Fruit fly (Drosophila melanogaster): Measurements from ENCODE around the gene CG32633.

CG32633 gene

dm6 chrX:13602071-13602858 lies 40.8 kb downstream of the CG32633 start, which contains the start of gene up:
Gene up, minus strand, starts transcription at chrX:13602578.
- TF ChIP-seq jim (GFP tag; optimal IDR thresholded peaks at IDR 0.05) = no peak
- TF ChIP-seq Jra (GFP tag; optimal IDR thresholded peaks at IDR 0.05) = no peak
- TF ChIP-seq Myc (optimal IDR thresholded peaks at IDR 0.05) = no peak
- no peak for TF ChIP-seq Hr83 (GFP tag; optimal IDR thresholded peaks at IDR 0.05; ENCODE audit: poor library complexity, severe bottlenecking)
- no peak for TF ChIP-seq Dif (GFP tag; optimal IDR thresholded peaks at IDR 0.05; ENCODE audit: partially characterized antibody)
- no peak for TF ChIP-seq Vsx2 (GFP tag; optimal IDR thresholded peaks at IDR 0.05; ENCODE audit: partially characterized antibody)
- TF ChIP-seq woc (GFP tag; optimal IDR thresholded peaks at IDR 0.05) = no peak
- no peak for TF ChIP-seq Mio (GFP tag; optimal IDR thresholded peaks at IDR 0.05)
- no peak for TF ChIP-seq tai (GFP tag; optimal IDR thresholded peaks at IDR 0.05)
- no peak for TF ChIP-seq sv (GFP tag; optimal IDR thresholded peaks at IDR 0.05)
- no peak for TF ChIP-seq dl (GFP tag; optimal IDR thresholded peaks at IDR 0.05; ENCODE audit: insufficient read depth in 1 of 2, partially characterized antibody in 2 of 2)
- no peak for TF ChIP-seq Abd-B (GFP tag; optimal IDR thresholded peaks at IDR 0.05)
- no peak for TF ChIP-seq HLH106 (tag; optimal IDR thresholded peaks at IDR 0.05)

dm6 chrX:13604499-13604898 lies 43.0 kb downstream of the CG32633 start:
- TF ChIP-seq Hr83 (GFP tag; optimal IDR thresholded peaks at IDR 0.05; ENCODE audit: poor library complexity, severe bottlenecking) (no peak), fru (GFP tag; optimal IDR thresholded peaks at IDR 0.05) (no peak), h (GFP tag; optimal IDR thresholded peaks at IDR 0.05) (no peak), dsf (GFP tag; optimal IDR thresholded peaks at IDR 0.05; ENCODE audit: borderline replicate concordance) (no peak), usp (GFP tag; optimal IDR thresholded peaks at IDR 0.05) (no peak), sage (GFP tag; optimal IDR thresholded peaks at IDR 0.05) (no peak), br (GFP tag; optimal IDR thresholded peaks at IDR 0.05) (no peak), dl (GFP tag; optimal IDR thresholded peaks at IDR 0.05; ENCODE audit: insufficient read depth in 1 of 2, partially characterized antibody in 2 of 2) (no peak), woc (GFP tag; optimal IDR thresholded peaks at IDR 0.05) (no peak), Sp1 (GFP tag; optimal IDR thresholded peaks at IDR 0.05) (no peak)

dm6 chrX:13605381-13605780 lies 43.9 kb downstream of the CG32633 start, which contains the start of gene CG11178:
Gene CG11178, plus strand, starts transcription at chrX:13605681.
- no peak for TF ChIP-seq psq (GFP tag; optimal IDR thresholded peaks at IDR 0.05)
- TF ChIP-seq tai (GFP tag; optimal IDR thresholded peaks at IDR 0.05) = no peak
- no peak for TF ChIP-seq Dif (GFP tag; optimal IDR thresholded peaks at IDR 0.05; ENCODE audit: partially characterized antibody)
- no peak for TF ChIP-seq brk (GFP tag; optimal IDR thresholded peaks at IDR 0.05)
- TF ChIP-seq dmrt93B (GFP tag; optimal IDR thresholded peaks at IDR 0.05) = no peak
- TF ChIP-seq pan (optimal IDR thresholded peaks at IDR 0.05) = no peak
- TF ChIP-seq CG9705 (GFP tag; optimal IDR thresholded peaks at IDR 0.05) = no peak
- no peak for TF ChIP-seq Mio (GFP tag; optimal IDR thresholded peaks at IDR 0.05)
- no peak for TF ChIP-seq Rel (GFP tag; optimal IDR thresholded peaks at IDR 0.05)
- TF ChIP-seq Rel (tag; optimal IDR thresholded peaks at IDR 0.05) = no peak
- no peak for TF ChIP-seq CG32264 (GFP tag; optimal IDR thresholded peaks at IDR 0.05)
- TF ChIP-seq lola (GFP tag; optimal IDR thresholded peaks at IDR 0.05) = no peak
- no peak for TF ChIP-seq Abd-B (GFP tag; optimal IDR thresholded peaks at IDR 0.05)
- TF ChIP-seq h (GFP tag; optimal IDR thresholded peaks at IDR 0.05) = no peak

DNA sequence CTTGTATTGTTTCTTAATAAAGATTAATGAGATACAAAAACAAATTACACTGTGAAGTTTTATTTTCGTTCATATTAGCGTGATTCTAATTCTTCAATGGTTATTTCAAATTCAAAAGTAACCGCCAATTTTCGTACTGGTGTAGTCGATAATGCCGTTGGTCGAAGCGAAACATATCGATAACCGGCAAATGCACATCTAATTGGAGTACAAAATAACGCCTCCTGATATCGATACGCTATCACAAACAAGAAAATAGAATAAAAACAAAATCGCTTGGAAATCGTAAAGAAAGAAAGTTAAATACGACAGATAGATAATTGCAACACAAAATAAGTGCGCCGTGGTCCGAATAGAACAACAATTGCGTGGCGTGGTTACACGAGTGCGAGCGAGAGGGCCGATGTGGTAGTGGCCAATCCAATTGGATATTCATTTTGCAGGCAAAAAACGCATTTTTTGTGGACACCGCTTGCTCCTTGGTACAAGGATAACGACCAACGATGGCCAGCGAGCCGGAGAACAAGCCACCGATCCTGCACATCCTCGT lies 44.5 kb downstream of the CG32633 start:
- TF ChIP-seq CG32264 (GFP tag; optimal IDR thresholded peaks at IDR 0.05) (no peak), psq (GFP tag; optimal IDR thresholded peaks at IDR 0.05) (no peak), sv (GFP tag; optimal IDR thresholded peaks at IDR 0.05) (no peak), h (GFP tag; optimal IDR thresholded peaks at IDR 0.05) (peak; percentile 25), tai (GFP tag; optimal IDR thresholded peaks at IDR 0.05) (no peak)

DNA sequence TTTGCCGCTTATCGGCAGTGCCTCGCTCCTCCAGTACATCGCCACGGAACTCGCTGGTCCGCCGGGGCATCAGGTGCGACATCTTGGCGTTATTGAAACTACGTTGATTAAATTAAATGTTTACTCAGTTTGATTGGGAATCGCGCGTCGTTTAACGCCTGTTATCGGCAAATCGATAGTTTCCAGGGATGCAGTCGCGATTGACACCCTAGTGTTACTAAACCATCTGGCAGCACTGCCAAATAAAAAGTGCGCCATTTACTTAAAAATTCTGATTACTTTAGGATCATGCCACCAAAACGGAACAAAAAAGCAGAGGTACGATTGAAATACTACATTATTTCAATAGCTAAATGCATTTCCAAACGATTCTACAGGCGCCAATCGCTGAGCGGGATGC lies 50.4 kb downstream of the CG32633 start, which contains the start of the genes Ndc80 and BthD:
TSS of gene Ndc80 (minus strand) at position 179 of the 400 bp plus-strand sequence.
TSS of gene BthD (plus strand) at position 248 of the 400 bp plus-strand sequence.
- TF ChIP-seq GATAd (GFP tag; optimal IDR thresholded peaks at IDR 0.05) = no peak
- no peak for TF ChIP-seq Sp1 (GFP tag; optimal IDR thresholded peaks at IDR 0.05)
- TF ChIP-seq Dif (GFP tag; optimal IDR thresholded peaks at IDR 0.05; ENCODE audit: partially characterized antibody) = no peak
- no peak for TF ChIP-seq Jra (GFP tag; optimal IDR thresholded peaks at IDR 0.05)
- TF ChIP-seq fru (GFP tag; optimal IDR thresholded peaks at IDR 0.05) = no peak
- TF ChIP-seq CrebA (GFP tag; optimal IDR thresholded peaks at IDR 0.05; ENCODE audit: borderline replicate concordance) = no peak
- no peak for TF ChIP-seq Hnf4 (GFP tag; optimal IDR thresholded peaks at IDR 0.05)

All from whole organism, wandering third instar larva.